Worm (Caenorhabditis elegans): ENCODE measurements around the gene T07G12.4.

The T07G12.4 gene

DNA sequence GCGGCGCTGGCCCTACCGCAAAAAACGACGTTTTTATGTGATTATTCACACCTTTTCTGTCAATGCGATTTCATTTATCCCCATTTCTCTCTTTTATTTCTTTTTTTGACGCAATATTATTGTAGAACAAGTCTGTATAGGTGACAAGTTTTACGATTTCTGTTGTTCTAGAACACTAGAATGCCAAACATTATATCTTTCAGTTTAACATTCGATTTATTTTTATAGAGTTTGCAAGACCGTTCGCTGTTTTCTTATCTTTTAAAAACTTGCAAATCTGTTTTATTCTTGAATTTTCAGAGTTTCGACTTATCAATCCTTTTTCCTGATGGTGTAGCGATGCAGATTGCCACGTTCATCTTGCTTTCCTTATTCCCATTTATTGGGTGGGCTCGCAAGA lies 37.6 kb upstream of the T07G12.4 start, which contains the start of gene efn-2:
Gene efn-2 (plus strand): TSS at position 301 of the 400 bp plus-strand sequence.
- TF ChIP-seq daf-8 (GFP tag; IDR thresholded peaks at IDR 0.05) (no peak), aha-1 (tag) (peak; percentile 3)

- no peak for TF ChIP-seq unc-130 (GFP tag; optimal IDR thresholded peaks at IDR 0.05)
- peak; percentile 81 for TF ChIP-seq aha-1 (tag)
Measured at ce11 chrIV:10574471-10574870, 36.0 kb upstream of the T07G12.4 start.

DNA sequence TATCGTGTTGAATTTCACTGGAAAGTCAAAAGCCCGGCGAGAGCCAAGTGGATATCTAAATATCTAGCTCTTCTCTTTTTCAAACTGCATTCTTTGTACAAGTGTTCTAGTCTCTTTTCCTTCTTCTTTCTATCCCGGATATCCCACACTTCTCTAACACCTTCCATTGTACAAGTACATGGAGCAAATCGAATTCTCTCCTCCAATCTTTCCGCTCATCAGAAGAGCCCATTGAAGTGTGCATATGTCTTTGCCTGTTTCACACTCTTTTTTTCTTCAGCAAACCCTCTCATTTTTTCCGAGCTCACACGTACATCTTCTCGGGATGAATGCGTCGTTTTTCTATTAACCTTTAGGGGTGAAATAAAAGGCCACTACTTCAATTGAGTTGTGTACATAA lies 35.0 kb upstream of the T07G12.4 start:
- peak; percentile 81 for TF ChIP-seq ces-1 (GFP tag; optimal IDR thresholded peaks at IDR 0.05)
- peak; percentile 67 for TF ChIP-seq fkh-10 (GFP tag; optimal IDR thresholded peaks at IDR 0.05)
- no peak for TF ChIP-seq duxl-1 (tag; optimal IDR thresholded peaks at IDR 0.05; ENCODE audit: poor library complexity)

DNA sequence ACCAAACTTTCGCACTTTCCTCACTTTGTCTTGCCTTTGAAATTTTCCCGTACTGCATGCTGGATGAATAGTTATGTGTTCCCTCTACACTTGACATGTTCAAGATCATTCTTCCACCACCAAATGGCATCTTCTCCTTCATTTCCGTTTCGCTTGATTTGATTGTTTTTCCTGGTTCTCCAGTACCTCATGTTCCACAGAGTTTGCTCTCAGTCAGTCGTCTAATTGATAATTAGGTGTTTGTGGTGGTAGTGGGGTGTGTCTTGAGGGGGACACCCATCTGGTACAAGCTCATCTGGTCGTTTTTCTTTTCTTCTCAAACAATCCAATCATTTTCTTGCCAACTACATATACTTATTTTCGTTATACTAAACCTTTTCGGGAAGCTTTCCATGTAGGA lies 32.5 kb upstream of the T07G12.4 start:
- TF ChIP-seq madf-5 (GFP tag; IDR thresholded peaks at IDR 0.05) (no peak), nhr-237 (tag; optimal IDR thresholded peaks at IDR 0.05) (no peak), nhr-11 (tag; optimal IDR thresholded peaks at IDR 0.05) (no peak), madf-9 (GFP tag; conservative IDR thresholded peaks at IDR 0.05) (no peak), tra-1 (GFP tag; IDR thresholded peaks at IDR 0.05) (no peak), nhr-76 (tag; optimal IDR thresholded peaks at IDR 0.05) (no peak), fkh-10 (GFP tag; optimal IDR thresholded peaks at IDR 0.05) (no peak), zip-11 (GFP tag; IDR thresholded peaks at IDR 0.05) (no peak), ceh-44 (GFP tag; IDR thresholded peaks at IDR 0.05) (no peak), tag-97 (GFP tag; IDR thresholded peaks at IDR 0.05) (no peak), php-3 (GFP tag; IDR thresholded peaks at IDR 0.05) (no peak), egl-43 (GFP tag; IDR thresholded peaks at IDR 0.05) (no peak), F49E8.2 (tag; optimal IDR thresholded peaks at IDR 0.05; ENCODE audit: borderline replicate concordance) (no peak)

ce11 chrIV:10570065-10570464 lies 31.6 kb upstream of the T07G12.4 start:
- no peak for TF ChIP-seq lin-29 (GFP tag; IDR thresholded peaks at IDR 0.05)

- peak in 1 of 2 experiments; percentile 95 for TF ChIP-seq unc-62 (GFP tag; optimal IDR thresholded peaks at IDR 0.05 in 1 of 2)
- no peak for TF ChIP-seq unc-62 (tag; optimal IDR thresholded peaks at IDR 0.05)
- TF ChIP-seq daf-8 (GFP tag; IDR thresholded peaks at IDR 0.05), result no peak
Measured at ce11 chrIV:10567822-10568221, 29.3 kb upstream of the T07G12.4 start.

ce11 chrIV:10565282-10565681 lies 26.8 kb upstream of the T07G12.4 start:
- TF ChIP-seq ces-1 (GFP tag; optimal IDR thresholded peaks at IDR 0.05), result peak; percentile 68
- TF ChIP-seq sdz-12 (GFP tag; optimal IDR thresholded peaks at IDR 0.05), result no peak

DNA sequence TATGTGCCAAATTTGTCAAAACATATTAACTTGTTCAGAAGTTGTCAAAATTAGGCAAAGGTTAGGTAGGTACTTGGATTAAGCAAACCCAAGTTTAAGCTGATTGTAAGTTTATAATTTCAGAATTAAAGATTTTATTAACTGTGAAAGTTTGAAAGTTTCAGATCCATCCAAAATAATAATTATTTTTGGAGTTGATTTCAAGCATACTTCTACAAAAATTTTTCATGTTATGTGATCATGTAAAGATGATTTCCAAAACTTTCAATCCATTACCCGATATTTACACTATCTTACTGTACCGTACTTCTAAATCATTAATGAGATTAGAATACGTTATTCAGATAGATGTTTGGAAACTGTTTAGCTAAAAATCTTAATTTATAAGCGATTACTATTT lies 26.1 kb upstream of the T07G12.4 start:
- TF ChIP-seq zfp-3 (GFP tag; conservative IDR thresholded peaks at IDR 0.05) (no peak), ztf-11 (tag; optimal IDR thresholded peaks at IDR 0.05) (no peak), aha-1 (tag) (peak; percentile 97), ama-1 (optimal IDR thresholded peaks at IDR 0.05) (no peak), nhr-76 (tag; optimal IDR thresholded peaks at IDR 0.05) (no peak)

ce11 chrIV:10561605-10562004 lies 23.1 kb upstream of the T07G12.4 start, which contains the start of gene him-8:
Gene him-8 (plus strand): TSS chrIV:10561905.
- TF ChIP-seq madf-5 (GFP tag; IDR thresholded peaks at IDR 0.05) (no peak), fos-1 (tag; optimal IDR thresholded peaks at IDR 0.05) (no peak), nhr-25 (tag; optimal IDR thresholded peaks at IDR 0.05; ENCODE audit: borderline replicate concordance, insufficient read depth) (no peak), nhr-6 (tag; optimal IDR thresholded peaks at IDR 0.05) (no peak), nhr-48 (tag; optimal IDR thresholded peaks at IDR 0.05) (no peak), ceh-28 (tag; optimal IDR thresholded peaks at IDR 0.05) (no peak), zfp-2 (tag; optimal IDR thresholded peaks at IDR 0.05) (no peak), pha-4 (GFP tag; IDR thresholded peaks at IDR 0.05) (no peak), pha-4 (tag; optimal IDR thresholded peaks at IDR 0.05) (no peak), dve-1 (tag; optimal IDR thresholded peaks at IDR 0.05; ENCODE audit: insufficient read depth) (no peak), zip-2 (tag; optimal IDR thresholded peaks at IDR 0.05) (no peak), nhr-237 (tag; optimal IDR thresholded peaks at IDR 0.05) (no peak), ceh-44 (GFP tag; IDR thresholded peaks at IDR 0.05) (no peak), rbr-2 (tag; optimal IDR thresholded peaks at IDR 0.05) (no peak), unc-62 (GFP tag; optimal IDR thresholded peaks at IDR 0.05 in 1 of 2) (no peak), unc-62 (tag; optimal IDR thresholded peaks at IDR 0.05) (no peak), D1046.2 (GFP tag; IDR thresholded peaks at IDR 0.05) (no peak), spr-1 (tag; optimal IDR thresholded peaks at IDR 0.05) (no peak)

All from whole organism, L4 larva.